Fruit fly (Drosophila melanogaster): ENCODE measurements around the gene Grp170.
A peak's percentile ranks its signal among the peaks of the same experiment; 100 is the strongest.

The Grp170 gene

DNA sequence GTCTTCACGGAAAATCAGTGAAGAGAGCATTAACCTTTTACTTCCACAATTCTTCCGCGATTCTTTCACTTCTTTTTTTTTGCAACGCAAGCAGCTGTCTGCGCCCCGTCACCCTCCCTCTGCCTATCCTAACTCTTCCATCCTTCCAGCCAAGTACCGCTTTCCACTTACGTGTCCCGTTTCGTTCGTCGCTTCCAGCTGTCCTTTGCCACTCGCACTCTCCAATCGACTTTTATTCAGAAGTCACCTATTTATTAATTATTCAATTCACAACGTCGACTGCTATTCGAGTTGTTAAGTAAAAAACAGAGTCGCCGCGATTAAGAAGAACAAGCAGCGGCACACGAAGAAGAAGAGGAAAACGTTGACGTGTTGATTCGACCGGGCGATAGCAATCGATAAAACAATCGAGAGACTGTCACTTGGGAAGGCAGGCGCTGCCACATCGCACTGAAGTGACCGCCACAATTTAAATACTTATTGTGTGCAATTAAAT lies at the start of gene Grp170 (continued):
- no peak for TF ChIP-seq B-H2 (GFP tag; optimal IDR thresholded peaks at IDR 0.05)
- no peak for TF ChIP-seq lilli (GFP tag; optimal IDR thresholded peaks at IDR 0.05)
- no peak for TF ChIP-seq Oaz (GFP tag; IDR thresholded peaks at IDR 0.05)
- TF ChIP-seq zfh1 (GFP tag; IDR thresholded peaks at IDR 0.05): no peak
- peak; percentile 98 for TF ChIP-seq E2f2 (GFP tag; IDR thresholded peaks at IDR 0.05)
- TF ChIP-seq Vsx1 (GFP tag; optimal IDR thresholded peaks at IDR 0.05): no peak
- no peak for TF ChIP-seq CG14050 (GFP tag; IDR thresholded peaks at IDR 0.05)
- peak; percentile 55 for TF ChIP-seq CG9437 (GFP tag; optimal IDR thresholded peaks at IDR 0.05)
- TF ChIP-seq CG4360 (GFP tag; IDR thresholded peaks at IDR 0.05): no peak
- no peak for TF ChIP-seq crc (GFP tag; optimal IDR thresholded peaks at IDR 0.05)
- TF ChIP-seq CG4328 (GFP tag; optimal IDR thresholded peaks at IDR 0.05): no peak
- TF ChIP-seq CG6254 (GFP tag; optimal IDR thresholded peaks at IDR 0.05): no peak
- peak; percentile 77; the same call in 2 of the 3 replicates for TF ChIP-seq mld (GFP tag; IDR thresholded peaks at IDR 0.05; ENCODE audit: partially characterized antibody)
- no peak for TF ChIP-seq CG6654 (GFP tag; optimal IDR thresholded peaks at IDR 0.05)
- TF ChIP-seq CG12236 (GFP tag; optimal IDR thresholded peaks at IDR 0.05): no peak
- no peak for TF ChIP-seq az2 (GFP tag; optimal IDR thresholded peaks at IDR 0.05)
- peak; percentile 84 for TF ChIP-seq hbn (GFP tag; IDR thresholded peaks at IDR 0.05; ENCODE audit: partially characterized antibody)
- TF ChIP-seq Dll (GFP tag; IDR thresholded peaks at IDR 0.05; ENCODE audit: partially characterized antibody): peak; percentile 86
- no peak for TF ChIP-seq CG7745 (tag; optimal IDR thresholded peaks at IDR 0.05)
- peak; percentile 87 for TF ChIP-seq knrl (GFP tag; IDR thresholded peaks at IDR 0.05; ENCODE audit: partially characterized antibody)
- TF ChIP-seq B-H1 (GFP tag; IDR thresholded peaks at IDR 0.05): no peak
- peak; percentile 12 for TF ChIP-seq lab (GFP tag; optimal IDR thresholded peaks at IDR 0.05)
- peak; percentile 94 for TF ChIP-seq Opbp (GFP tag; IDR thresholded peaks at IDR 0.05; ENCODE audit: partially characterized antibody)
- peak; percentile 19 for TF ChIP-seq CTCF (GFP tag; optimal IDR thresholded peaks at IDR 0.05)
- no peak for TF ChIP-seq pnt (GFP tag; optimal IDR thresholded peaks at IDR 0.05)
- TF ChIP-seq ERR (GFP tag; optimal IDR thresholded peaks at IDR 0.05): no peak
- peak; percentile 54 for TF ChIP-seq CG9797 (GFP tag; optimal IDR thresholded peaks at IDR 0.05)
- no peak for TF ChIP-seq Lpt (GFP tag; optimal IDR thresholded peaks at IDR 0.05)
- TF ChIP-seq CG15073 (GFP tag; optimal IDR thresholded peaks at IDR 0.05): no peak
- no peak for TF ChIP-seq CG3995 (GFP tag; optimal IDR thresholded peaks at IDR 0.05)
- no peak for TF ChIP-seq h (optimal IDR thresholded peaks at IDR 0.05)
- TF ChIP-seq CG7786 (GFP tag; optimal IDR thresholded peaks at IDR 0.05): no peak
- 0 out of 2 replicates have a peak, but pooled peaks have one; percentile 18 for TF ChIP-seq slbo (GFP tag; IDR thresholded peaks at IDR 0.05)
- TF ChIP-seq CG33557 (GFP tag; optimal IDR thresholded peaks at IDR 0.05): no peak
- TF ChIP-seq so (GFP tag; IDR thresholded peaks at IDR 0.05): no peak
- TF ChIP-seq CG30431 (GFP tag; optimal IDR thresholded peaks at IDR 0.05): no peak
- no peak for TF ChIP-seq CG18764 (GFP tag; optimal IDR thresholded peaks at IDR 0.05)
- TF ChIP-seq usp (GFP tag; optimal IDR thresholded peaks at IDR 0.05): no peak

DNA sequence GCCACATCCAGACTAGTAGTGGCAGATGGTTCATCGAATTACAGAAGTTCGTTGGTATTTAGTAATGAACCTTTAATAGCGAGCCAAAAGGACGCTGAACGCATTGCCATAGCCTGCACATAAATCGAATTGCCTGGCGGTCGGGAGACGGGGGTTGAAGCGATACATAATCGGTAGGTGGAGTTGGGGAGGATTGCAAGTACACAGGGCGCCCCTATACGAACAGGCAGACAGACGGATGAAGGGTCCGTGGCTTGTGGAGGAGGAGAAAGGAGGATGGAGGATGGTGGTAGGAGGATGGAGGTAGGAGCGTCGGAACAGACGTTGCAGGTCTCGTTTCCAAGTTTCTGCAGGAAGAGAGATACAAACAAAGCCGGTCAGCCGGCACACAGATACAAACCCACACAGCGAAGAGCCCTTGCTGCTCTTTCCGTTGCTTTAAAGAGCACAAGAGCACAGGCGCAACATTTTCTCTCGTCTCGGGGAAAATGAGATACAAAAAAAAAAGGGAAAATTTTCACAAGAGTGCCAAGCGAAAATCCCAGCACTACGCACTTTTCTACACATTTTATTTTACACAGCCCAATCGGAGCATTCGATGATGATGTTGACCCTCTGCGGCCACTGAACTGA lies 48.9 kb upstream of the Grp170 start:
- no peak for TF ChIP-seq onecut (GFP tag; IDR thresholded peaks at IDR 0.05)
- TF ChIP-seq CG9932 (GFP tag; IDR thresholded peaks at IDR 0.05): no peak
- no peak for TF ChIP-seq NC2β (GFP tag; optimal IDR thresholded peaks at IDR 0.05)
- TF ChIP-seq Eip74EF (GFP tag; optimal IDR thresholded peaks at IDR 0.05): no peak
- TF ChIP-seq her (GFP tag; optimal IDR thresholded peaks at IDR 0.05): no peak
- TF ChIP-seq tin (GFP tag; optimal IDR thresholded peaks at IDR 0.05): no peak
- TF ChIP-seq unpg (GFP tag; optimal IDR thresholded peaks at IDR 0.05): no peak
- TF ChIP-seq CG14441 (GFP tag; IDR thresholded peaks at IDR 0.05): no peak
- TF ChIP-seq Opbp (GFP tag; IDR thresholded peaks at IDR 0.05; ENCODE audit: partially characterized antibody): no peak
- TF ChIP-seq CrebB (tag; optimal IDR thresholded peaks at IDR 0.05): no peak
- TF ChIP-seq lmd (GFP tag; IDR thresholded peaks at IDR 0.05): no peak
- TF ChIP-seq CG11247 (GFP tag; IDR thresholded peaks at IDR 0.05): no peak
- no peak for TF ChIP-seq CG15696 (tag; optimal IDR thresholded peaks at IDR 0.05)
- peak; percentile 60 for TF ChIP-seq sens (GFP tag)
- TF ChIP-seq CG9727 (GFP tag; optimal IDR thresholded peaks at IDR 0.05): no peak
- no peak for TF ChIP-seq CG8281 (tag; optimal IDR thresholded peaks at IDR 0.05)
- TF ChIP-seq pros (GFP tag; optimal IDR thresholded peaks at IDR 0.05): peak; percentile 74

Measured in whole organism, embryonic.